Worm (Caenorhabditis elegans): ENCODE results near the gene srh-8.

srh-8 gene

ce11 chrV:4041853-4042424 lies 36.6 kb downstream of the srh-8 start, which contains the start of the genes C49G7.10 and irg-2 (continued):
- TF ChIP-seq ekl-4 (GFP tag; IDR thresholded peaks at IDR 0.05) (no peak), attf-5 (GFP tag; optimal IDR thresholded peaks at IDR 0.05) (peak; percentile 35), die-1 (tag; optimal IDR thresholded peaks at IDR 0.05) (no peak), xnd-1 (tag; optimal IDR thresholded peaks at IDR 0.05) (no peak), let-526 (GFP tag; IDR thresholded peaks at IDR 0.05) (no peak), F55B11.4 (tag; optimal IDR thresholded peaks at IDR 0.05; ENCODE audit: borderline replicate concordance, insufficient read depth) (no peak)

ce11 chrV:4043632-4044031 lies 38.3 kb downstream of the srh-8 start, which contains the start of gene phat-3:
TSS of gene phat-3 (plus strand) at chrV:4043932.
- TF ChIP-seq akir-1 (GFP tag; optimal IDR thresholded peaks at IDR 0.05) (no peak), somi-1 (GFP tag; optimal IDR thresholded peaks at IDR 0.05) (no peak), F37B4.10 (GFP tag; IDR thresholded peaks at IDR 0.05) (0 out of 2 replicates have a peak, but pooled peaks have one; percentile 52), tbp1 (GFP tag; optimal IDR thresholded peaks at IDR 0.05) (no peak)

- TF ChIP-seq snpc-3.4 (tag; optimal IDR thresholded peaks at IDR 0.05) (no peak), nfya-1 (tag; optimal IDR thresholded peaks at IDR 0.05; ENCODE audit: borderline replicate concordance, insufficient read depth) (no peak), ztf-22 (GFP tag; optimal IDR thresholded peaks at IDR 0.05) (no peak), xnd-1 (tag; optimal IDR thresholded peaks at IDR 0.05) (no peak), attf-6 (GFP tag; IDR thresholded peaks at IDR 0.05) (no peak), ztf-6 (GFP tag; IDR thresholded peaks at IDR 0.05) (no peak), ekl-4 (GFP tag; IDR thresholded peaks at IDR 0.05) (no peak), ama-1 (optimal IDR thresholded peaks at IDR 0.05) (no peak), ama-1 (GFP tag; optimal IDR thresholded peaks at IDR 0.05) (no peak), egl-18 (GFP tag; IDR thresholded peaks at IDR 0.05) (no peak), K11D2.4 (GFP tag; IDR thresholded peaks at IDR 0.05) (no peak), sdz-38 (tag; optimal IDR thresholded peaks at IDR 0.05) (no peak), hrde-1 (tag; optimal IDR thresholded peaks at IDR 0.05; ENCODE audit: borderline replicate concordance) (no peak), hmg-1.2 (GFP tag; IDR thresholded peaks at IDR 0.05) (no peak), die-1 (tag; optimal IDR thresholded peaks at IDR 0.05) (no peak), lsy-27 (tag; optimal IDR thresholded peaks at IDR 0.05; ENCODE audit: borderline replicate concordance, insufficient read depth) (no peak)
Observed at ce11 chrV:4046122-4046521, 40.8 kb downstream of the srh-8 start, which contains the start of gene phat-7. TSS of gene phat-7 (plus strand) at chrV:4046422.

- no peak for TF ChIP-seq unc-130 (GFP tag; optimal IDR thresholded peaks at IDR 0.05)
- TF ChIP-seq sdz-38 (tag; optimal IDR thresholded peaks at IDR 0.05), result no peak
- TF ChIP-seq ztf-22 (GFP tag; optimal IDR thresholded peaks at IDR 0.05), result no peak
- no peak for TF ChIP-seq ceh-100 (GFP tag; IDR thresholded peaks at IDR 0.05)
- no peak for TF ChIP-seq let-526 (GFP tag; IDR thresholded peaks at IDR 0.05)
- TF ChIP-seq snpc-1.1 (tag; optimal IDR thresholded peaks at IDR 0.05; ENCODE audit: insufficient read depth), result no peak
- no peak for TF ChIP-seq hmg-1.2 (GFP tag; IDR thresholded peaks at IDR 0.05)
- TF ChIP-seq atf-7 (tag; optimal IDR thresholded peaks at IDR 0.05), result no peak
- no peak for TF ChIP-seq C06A6.2 (GFP tag; conservative IDR thresholded peaks at IDR 0.05)
- no peak for TF ChIP-seq B0261.1 (tag; optimal IDR thresholded peaks at IDR 0.05)
- TF ChIP-seq rec-8 (tag; optimal IDR thresholded peaks at IDR 0.05), result no peak
- no peak for TF ChIP-seq zim-3 (tag; optimal IDR thresholded peaks at IDR 0.05)
Observed at ce11 chrV:4047541-4047940, 42.2 kb downstream of the srh-8 start, which contains the start of gene srh-169. TSS of gene srh-169 (plus strand) at chrV:4047841.
